Fruit fly (Drosophila melanogaster): Measurements from ENCODE around the gene CG13771.

The CG13771 gene

dm6 chr2L:6667719-6668325, 4.4 kb upstream of the CG13771 start, which contains the start of gene Galt (continued):
- peak; percentile 41; the same call in 1 of the 2 replicates for TF ChIP-seq Adf1 (GFP tag; IDR thresholded peaks at IDR 0.05)
- no peak for TF ChIP-seq CG8290 (GFP tag; optimal IDR thresholded peaks at IDR 0.05)
- TF ChIP-seq CG8290 (tag; optimal IDR thresholded peaks at IDR 0.05), result peak in 1 of 2 experiments; percentile 33
- TF ChIP-seq CG15601 (tag; optimal IDR thresholded peaks at IDR 0.05), result peak; percentile 32
- TF ChIP-seq Jarid2 (GFP tag; optimal IDR thresholded peaks at IDR 0.05), result peak; percentile 18
- peak; percentile 69 for TF ChIP-seq CG2712 (tag; optimal IDR thresholded peaks at IDR 0.05)
- TF ChIP-seq toy (GFP tag; IDR thresholded peaks at IDR 0.05), result no peak
- TF ChIP-seq CG7839 (tag; optimal IDR thresholded peaks at IDR 0.05), result no peak
- peak; percentile 57; the same call in 1 of the 2 replicates for TF ChIP-seq GATAe (GFP tag; conservative IDR thresholded peaks at IDR 0.05)
- TF ChIP-seq CG34224 (GFP tag; IDR thresholded peaks at IDR 0.05; ENCODE audit: partially characterized antibody), result peak; percentile 84
- TF ChIP-seq CG3995 (GFP tag; optimal IDR thresholded peaks at IDR 0.05), result no peak
- TF ChIP-seq CG11695 (GFP tag; IDR thresholded peaks at IDR 0.05), result 0 out of 3 replicates have a peak, but pooled peaks have one; percentile 31
- TF ChIP-seq HmgZ (tag; optimal IDR thresholded peaks at IDR 0.05), result peak; percentile 19
- peak; percentile 39; the same call in 1 of the 3 replicates for TF ChIP-seq tgo (GFP tag; IDR thresholded peaks at IDR 0.05)
- peak; percentile 82 for TF ChIP-seq Ets65A (GFP tag)
- TF ChIP-seq schlank (tag; optimal IDR thresholded peaks at IDR 0.05), result no peak
- peak; percentile 26 for TF ChIP-seq Sox102F (GFP tag; optimal IDR thresholded peaks at IDR 0.05)
- TF ChIP-seq row (GFP tag; IDR thresholded peaks at IDR 0.05), result peak; percentile 78
- TF ChIP-seq prd (optimal IDR thresholded peaks at IDR 0.05), result no peak
- 0 out of 3 replicates have a peak, but pooled peaks have one; percentile 36 for TF ChIP-seq prd (GFP tag; IDR thresholded peaks at IDR 0.05)
- peak; percentile 86 for TF ChIP-seq nerfin-2 (GFP tag; IDR thresholded peaks at IDR 0.05; ENCODE audit: partially characterized antibody)
- no peak for TF ChIP-seq CG16779 (GFP tag; IDR thresholded peaks at IDR 0.05)
- TF ChIP-seq CG2116 (GFP tag; optimal IDR thresholded peaks at IDR 0.05), result peak; percentile 33
- no peak for TF ChIP-seq CG17912 (GFP tag; optimal IDR thresholded peaks at IDR 0.05)
- TF ChIP-seq tna (GFP tag; IDR thresholded peaks at IDR 0.05; ENCODE audit: partially characterized antibody), result peak; percentile 76; the same call in 1 of the 2 replicates
- no peak for TF ChIP-seq Side (GFP tag; optimal IDR thresholded peaks at IDR 0.05)
- TF ChIP-seq chinmo (GFP tag; IDR thresholded peaks at IDR 0.05; ENCODE audit: partially characterized antibody), result peak; percentile 90; the same call in 3 of the 4 replicates
- no peak for TF ChIP-seq crc (GFP tag; optimal IDR thresholded peaks at IDR 0.05)
- peak; percentile 47; the same call in 1 of the 2 replicates for TF ChIP-seq bbx (GFP tag; IDR thresholded peaks at IDR 0.05; ENCODE audit: partially characterized antibody)
- TF ChIP-seq Taf1 (GFP tag; IDR thresholded peaks at IDR 0.05), result no peak
- TF ChIP-seq gsb-n (tag; optimal IDR thresholded peaks at IDR 0.05), result peak; percentile 19
- TF ChIP-seq jumu (GFP tag; optimal IDR thresholded peaks at IDR 0.05), result no peak
- peak; percentile 48 for TF ChIP-seq caup (GFP tag; optimal IDR thresholded peaks at IDR 0.05; ENCODE audit: severe bottlenecking)
- no peak for TF ChIP-seq CG18011 (GFP tag; optimal IDR thresholded peaks at IDR 0.05)
- TF ChIP-seq CG15479 (GFP tag; optimal IDR thresholded peaks at IDR 0.05), result peak; percentile 59
- peak; percentile 77 for TF ChIP-seq Dll (GFP tag; IDR thresholded peaks at IDR 0.05; ENCODE audit: partially characterized antibody)
- peak; percentile 90 for TF ChIP-seq CG14860 (GFP tag; IDR thresholded peaks at IDR 0.05; ENCODE audit: partially characterized antibody)
- TF ChIP-seq CG16815 (GFP tag; optimal IDR thresholded peaks at IDR 0.05), result no peak
- no peak for TF ChIP-seq sqz (GFP tag; optimal IDR thresholded peaks at IDR 0.05)
- TF ChIP-seq pzg (GFP tag; optimal IDR thresholded peaks at IDR 0.05), result peak; percentile 33
- peak; percentile 57 for TF ChIP-seq kni (GFP tag; optimal IDR thresholded peaks at IDR 0.05)
- peak; percentile 30 for TF ChIP-seq Max (GFP tag; optimal IDR thresholded peaks at IDR 0.05)
- TF ChIP-seq Gsc (GFP tag; IDR thresholded peaks at IDR 0.05), result no peak
- TF ChIP-seq Ada2b (GFP tag; IDR thresholded peaks at IDR 0.05), result peak; percentile 21; the same call in 1 of the 2 replicates
- TF ChIP-seq Atf6 (GFP tag; IDR thresholded peaks at IDR 0.05), result no peak
- no peak for TF ChIP-seq CG12155 (GFP tag; optimal IDR thresholded peaks at IDR 0.05)
- no peak for TF ChIP-seq CG2199 (GFP tag; IDR thresholded peaks at IDR 0.05)
- TF ChIP-seq CG17359 (tag; optimal IDR thresholded peaks at IDR 0.05), result peak; percentile 19
- TF ChIP-seq Opbp (GFP tag; IDR thresholded peaks at IDR 0.05; ENCODE audit: partially characterized antibody), result peak; percentile 62; the same call in 2 of the 3 replicates
